ENCODE assay signal across 2 fruit fly cellular contexts in the genomic region with DNA sequence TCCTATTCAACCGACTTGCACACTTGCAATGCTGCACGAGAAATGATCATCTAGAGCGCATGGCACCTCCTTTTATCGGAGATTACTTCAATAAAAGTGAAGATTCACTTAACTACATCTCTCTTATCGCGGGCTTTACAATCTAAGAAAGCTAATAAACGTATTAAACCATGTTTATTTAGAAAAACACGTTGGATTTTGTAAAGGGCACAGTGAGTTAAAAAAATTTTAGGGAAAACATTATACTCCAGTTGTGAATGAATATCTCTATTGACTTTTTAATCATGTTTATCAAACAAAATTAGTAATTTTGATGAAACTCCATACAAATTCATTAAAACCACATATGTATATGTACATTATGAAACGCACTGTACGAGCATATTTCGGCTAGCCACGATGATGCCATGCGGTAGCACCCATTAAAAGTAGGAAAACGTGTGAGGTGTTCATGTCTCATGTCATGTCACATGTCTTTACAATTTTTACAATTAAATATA.
TF ChIP-seq lines count a peak whose summit lies in the region.

A gene (minus strand): TSS at position 51 of the 500 bp plus-strand sequence.

- TF ChIP-seq CTCF in whole organism, embryonic (GFP tag; optimal IDR thresholded peaks at IDR 0.05; lab: Kevin White, UChicago): no peak

TF ChIP-seq in whole organism, adult, 20 proteins besides CTCF, POLR2A, EP300 and RAD21:
- TF ChIP-seq cic (GFP tag; optimal IDR thresholded peaks at IDR 0.05; lab: Kevin White, UChicago) (peak; percentile 70), Mnt (GFP tag; optimal IDR thresholded peaks at IDR 0.05; lab: Kevin White, UChicago) (no peak), CG7045 (GFP tag; optimal IDR thresholded peaks at IDR 0.05; lab: Kevin White, UChicago) (peak; percentile 30), CG5204 (GFP tag; optimal IDR thresholded peaks at IDR 0.05; lab: Kevin White, UChicago) (peak; percentile 15)

TF ChIP-seq in whole organism, embryonic, 481 proteins besides CTCF, POLR2A, EP300 and RAD21:
- TF ChIP-seq Med (GFP tag; lab: Kevin White, UChicago) (peak; percentile 62), ATbp (GFP tag; optimal IDR thresholded peaks at IDR 0.05; lab: Kevin White, UChicago) (peak; percentile 11), CG17912 (GFP tag; optimal IDR thresholded peaks at IDR 0.05; lab: Kevin White, UChicago) (no peak), gem (tag; optimal IDR thresholded peaks at IDR 0.05; lab: Kevin White, UChicago) (peak; percentile 8), sens (GFP tag; lab: Kevin White, UChicago) (peak; percentile 55), CG13296 (GFP tag; optimal IDR thresholded peaks at IDR 0.05; lab: Kevin White, UChicago) (peak; percentile 16)
